Worm (Caenorhabditis elegans) whole organism, early embryonic: ENCODE results near the gene C08A9.3.

Experiments
- B0310.2 ChIP-seq: sonication (generic microtip); optimal IDR thresholded peaks from 2 replicates; lab custom pipeline; 2016; ENCODE audit warnings: mild to moderate bottlenecking, missing genetic modification characterization, missing compliant biosample characterization
- F13C5.2 ChIP-seq: sonication (generic microtip); optimal IDR thresholded peaks from 2 replicates; lab custom pipeline; 2017; ENCODE audit warnings: mild to moderate bottlenecking, missing genetic modification characterization, inconsistent platforms, missing compliant biosample characterization
- aly-1 ChIP-seq: sonication (generic microtip); optimal IDR thresholded peaks from 2 replicates; lab custom pipeline; 2016; ENCODE audit warnings: missing genetic modification characterization, missing compliant biosample characterization
- ama-1 ChIP-seq: fragments of 150-350 bp; optimal IDR thresholded peaks from 2 replicates; lab custom pipeline; 2014
- ceh-13 ChIP-seq: fragments of 200-800 bp; sonication (Bioruptor generic); optimal IDR thresholded peaks from 2 replicates; lab custom pipeline; 2018; ENCODE audit warnings: mild to moderate bottlenecking, missing genetic modification characterization, missing compliant biosample characterization
- ceh-36 ChIP-seq: sonication (generic microtip); optimal IDR thresholded peaks from 2 replicates; lab custom pipeline; 2016; ENCODE audit warnings: missing genetic modification characterization, inconsistent platforms, missing compliant biosample characterization
- ets-7 ChIP-seq: sonication (generic microtip); optimal IDR thresholded peaks from 2 replicates; lab custom pipeline; 2016; ENCODE audit warnings: missing genotype, missing genetic modification characterization, missing compliant biosample characterization
- flt-1 ChIP-seq: fragments of 200-800 bp; sonication (Bioruptor generic); IDR thresholded peaks from 2 replicates; pipeline ENCODE4 v1.3.6; 2022; ENCODE audit warnings: missing genetic modification characterization, missing compliant biosample characterization
- hmbx-1 ChIP-seq: sonication (generic microtip); optimal IDR thresholded peaks from 2 replicates; lab custom pipeline; 2016; ENCODE audit warnings: mild to moderate bottlenecking, missing genetic modification characterization, missing compliant biosample characterization
- hmg-4 ChIP-seq: fragments of 200-800 bp; sonication (Bioruptor generic); optimal IDR thresholded peaks from 2 replicates; lab custom pipeline; 2018; ENCODE audit warnings: mild to moderate bottlenecking, missing genetic modification characterization, missing compliant biosample characterization
- hnd-1 ChIP-seq: sonication (generic microtip); optimal IDR thresholded peaks from 2 replicates; lab custom pipeline; 2016; ENCODE audit warnings: missing genetic modification characterization, missing compliant biosample characterization
- pes-1 ChIP-seq: fragments of 200-800 bp; sonication (Bioruptor generic); IDR thresholded peaks from 2 replicates; pipeline ENCODE4 v1.3.6; 2022; ENCODE audit warnings: missing genetic modification reagents, missing genetic modification characterization, missing compliant biosample characterization
- scrt-1 ChIP-seq: fragments of 200-800 bp; sonication (Bioruptor generic); IDR thresholded peaks from 2 replicates; pipeline ENCODE4 v1.3.6; 2022; ENCODE audit warnings: missing genetic modification characterization, missing compliant biosample characterization
- sea-1 ChIP-seq: fragments of 200-800 bp; sonication (Bioruptor generic); conservative IDR thresholded peaks from 2 replicates; pipeline ENCODE4 v1.3.6; 2022; ENCODE audit warnings: missing genetic modification characterization, missing compliant biosample characterization
- tbx-11 ChIP-seq: fragments of 200-800 bp; sonication (Bioruptor generic); IDR thresholded peaks from 2 replicates; pipeline ENCODE4 v1.3.6; 2022; ENCODE audit warnings: missing genetic modification characterization, missing compliant biosample characterization
- tbx-37 ChIP-seq: fragments of 200-800 bp; sonication (Bioruptor generic); conservative IDR thresholded peaks from 2 replicates; pipeline ENCODE4 v1.3.6; 2022; ENCODE audit warnings: missing genetic modification reagents, missing genetic modification characterization, missing compliant biosample characterization
- tra-4 ChIP-seq: sonication (generic microtip); optimal IDR thresholded peaks from 2 replicates; lab custom pipeline; 2017; ENCODE audit warnings: missing genetic modification characterization, missing compliant biosample characterization

Gene C08A9.3

ce11 chrX:17072088-17072487 is 21.0 kb downstream of the C08A9.3 start, which contains the start of gene C30G4.4:
Gene C30G4.4 (minus strand): TSS chrX:17072188.
- no peak for TF ChIP-seq hmg-4 (GFP tag; lab: Kevin White, UChicago)
- TF ChIP-seq aly-1 (tag; lab: Kevin White, UChicago) = no peak
- no peak for TF ChIP-seq flt-1 (GFP tag; lab: Robert Waterston, UW)
- no peak for TF ChIP-seq ceh-13
- no peak for TF ChIP-seq tra-4
- TF ChIP-seq ama-1 (lab: Kevin White, UChicago) = no peak
- no peak for TF ChIP-seq F13C5.2 (tag; lab: Kevin White, UChicago)
- TF ChIP-seq sea-1 (GFP tag; lab: Robert Waterston, UW) = no peak
- TF ChIP-seq B0310.2 = no peak
- no peak for TF ChIP-seq ceh-36
- no peak for TF ChIP-seq ets-7 (tag; lab: Kevin White, UChicago)
- no peak for TF ChIP-seq hmbx-1 (tag; lab: Kevin White, UChicago)
- TF ChIP-seq pes-1 (GFP tag; lab: Robert Waterston, UW) = no peak
- no peak for TF ChIP-seq tbx-11 (GFP tag; lab: Robert Waterston, UW)

ce11 chrX:17070495-17070894 is 22.6 kb downstream of the C08A9.3 start:
- TF ChIP-seq ceh-13 (no peak), scrt-1 (GFP tag; lab: Robert Waterston, UW) (no peak), F13C5.2 (tag; lab: Kevin White, UChicago) (no peak), B0310.2 (no peak), hnd-1 (tag; lab: Kevin White, UChicago) (no peak), aly-1 (tag; lab: Kevin White, UChicago) (no peak)

ce11 chrX:17066937-17067336 is 26.2 kb downstream of the C08A9.3 start:
- TF ChIP-seq tbx-11 (GFP tag; lab: Robert Waterston, UW) = no peak
- no peak for TF ChIP-seq pes-1 (GFP tag; lab: Robert Waterston, UW)
- no peak for TF ChIP-seq F13C5.2 (tag; lab: Kevin White, UChicago)
- no peak for TF ChIP-seq sea-1 (GFP tag; lab: Robert Waterston, UW)
- no peak for TF ChIP-seq hmbx-1 (tag; lab: Kevin White, UChicago)
- TF ChIP-seq ceh-13 = no peak
- no peak for TF ChIP-seq flt-1 (GFP tag; lab: Robert Waterston, UW)
- no peak for TF ChIP-seq hmg-4 (GFP tag; lab: Kevin White, UChicago)
- no peak for TF ChIP-seq tbx-37 (GFP tag; lab: Robert Waterston, UW)
- TF ChIP-seq ets-7 (tag; lab: Kevin White, UChicago) = no peak
- no peak for TF ChIP-seq ceh-36
- TF ChIP-seq hnd-1 (tag; lab: Kevin White, UChicago) = no peak
- TF ChIP-seq ama-1 (lab: Kevin White, UChicago) = no peak

ce11 chrX:17064820-17065219 is 28.3 kb downstream of the C08A9.3 start:
- TF ChIP-seq aly-1 (tag; lab: Kevin White, UChicago) = no peak
- TF ChIP-seq ets-7 (tag; lab: Kevin White, UChicago) = no peak
- TF ChIP-seq tbx-11 (GFP tag; lab: Robert Waterston, UW) = no peak
- TF ChIP-seq pes-1 (GFP tag; lab: Robert Waterston, UW) = no peak
- TF ChIP-seq scrt-1 (GFP tag; lab: Robert Waterston, UW) = no peak

- TF ChIP-seq flt-1 (GFP tag; lab: Robert Waterston, UW) (no peak), ama-1 (lab: Kevin White, UChicago) (no peak)
Measured at ce11 chrX:17063749-17064252, 29.3 kb downstream of the C08A9.3 start.

- TF ChIP-seq pes-1 (GFP tag; lab: Robert Waterston, UW) = no peak
- TF ChIP-seq flt-1 (GFP tag; lab: Robert Waterston, UW) = no peak
- no peak for TF ChIP-seq hnd-1 (tag; lab: Kevin White, UChicago)
- TF ChIP-seq hmbx-1 (tag; lab: Kevin White, UChicago) = no peak
- no peak for TF ChIP-seq ceh-13
- no peak for TF ChIP-seq tra-4
- no peak for TF ChIP-seq B0310.2
- no peak for TF ChIP-seq ets-7 (tag; lab: Kevin White, UChicago)
- no peak for TF ChIP-seq aly-1 (tag; lab: Kevin White, UChicago)
Measured at ce11 chrX:17062165-17062564, 30.9 kb downstream of the C08A9.3 start.

- TF ChIP-seq tbx-37 (GFP tag; lab: Robert Waterston, UW) (no peak), ceh-36 (no peak), hmbx-1 (tag; lab: Kevin White, UChicago) (no peak), tra-4 (no peak), hnd-1 (tag; lab: Kevin White, UChicago) (no peak), ama-1 (lab: Kevin White, UChicago) (no peak), B0310.2 (no peak), pes-1 (GFP tag; lab: Robert Waterston, UW) (no peak), ets-7 (tag; lab: Kevin White, UChicago) (no peak), F13C5.2 (tag; lab: Kevin White, UChicago) (no peak), tbx-11 (GFP tag; lab: Robert Waterston, UW) (no peak), aly-1 (tag; lab: Kevin White, UChicago) (no peak), scrt-1 (GFP tag; lab: Robert Waterston, UW) (no peak), sea-1 (GFP tag; lab: Robert Waterston, UW) (no peak), hmg-4 (GFP tag; lab: Kevin White, UChicago) (no peak), ceh-13 (no peak), flt-1 (GFP tag; lab: Robert Waterston, UW) (no peak)
Measured at ce11 chrX:17059760-17060159, 33.3 kb downstream of the C08A9.3 start.

ce11 chrX:17058340-17058739 is 34.8 kb downstream of the C08A9.3 start:
- no peak for TF ChIP-seq flt-1 (GFP tag; lab: Robert Waterston, UW)
- TF ChIP-seq ceh-13 = no peak
- TF ChIP-seq aly-1 (tag; lab: Kevin White, UChicago) = no peak
- TF ChIP-seq ceh-36 = no peak
- no peak for TF ChIP-seq ama-1 (lab: Kevin White, UChicago)
- TF ChIP-seq hmg-4 (GFP tag; lab: Kevin White, UChicago) = no peak
- no peak for TF ChIP-seq B0310.2
- TF ChIP-seq scrt-1 (GFP tag; lab: Robert Waterston, UW) = no peak
- TF ChIP-seq hmbx-1 (tag; lab: Kevin White, UChicago) = no peak
- no peak for TF ChIP-seq pes-1 (GFP tag; lab: Robert Waterston, UW)
- no peak for TF ChIP-seq sea-1 (GFP tag; lab: Robert Waterston, UW)
- no peak for TF ChIP-seq hnd-1 (tag; lab: Kevin White, UChicago)
- no peak for TF ChIP-seq tra-4
- TF ChIP-seq tbx-11 (GFP tag; lab: Robert Waterston, UW) = no peak
